Fruit fly (Drosophila melanogaster) whole organism, embryonic: ENCODE results near the gene lbe.

Experiments used
- Ada2b ChIP-seq: fragments of 200-800 bp; sonication (Bioruptor generic); IDR thresholded peaks from 2 replicates; pipeline ENCODE4 v1.3.6; 2022; ENCODE audit warnings: missing biosample characterization, missing genetic modification characterization
- Antp ChIP-seq: fragments of 200-800 bp; sonication (Bioruptor generic); optimal IDR thresholded peaks from 3 replicates; lab custom pipeline; 2016; ENCODE audit warnings: missing biosample characterization, missing genetic modification characterization
- Atf3 ChIP-seq: fragments of 200-800 bp; sonication (Bioruptor generic); optimal IDR thresholded peaks from 3 replicates; lab custom pipeline; 2016; ENCODE audit warnings: missing biosample characterization, missing genetic modification characterization
- Bteb2 ChIP-seq: fragments of 200-800 bp; sonication (Bioruptor generic); optimal IDR thresholded peaks from 2 replicates; lab custom pipeline; 2016; ENCODE audit warnings: missing biosample characterization, missing genetic modification characterization
- C15 ChIP-seq: fragments of 200-800 bp; sonication (Bioruptor generic); IDR thresholded peaks from 3 replicates; pipeline ENCODE4 v1.3.6; 2022; ENCODE audit warnings: missing biosample characterization, missing genetic modification characterization
- CG1024 ChIP-seq: fragments of 200-800 bp; sonication (Bioruptor generic); IDR thresholded peaks from 2 replicates; pipeline ENCODE4 v1.3.6; 2022; ENCODE audit warnings: missing biosample characterization, missing genetic modification characterization
- CG10321 ChIP-seq: fragments of 200-800 bp; sonication (Bioruptor generic); IDR thresholded peaks from 2 replicates; pipeline ENCODE4 v1.3.6; 2022; ENCODE audit warnings: missing biosample characterization, missing genetic modification characterization
- CG10565 ChIP-seq: fragments of 200-800 bp; sonication (Bioruptor generic); optimal IDR thresholded peaks from 3 replicates; lab custom pipeline; 2016; ENCODE audit warnings: missing biosample characterization, mild to moderate bottlenecking, missing genetic modification characterization
- CG11398 ChIP-seq: fragments of 200-800 bp; sonication (Bioruptor generic); optimal IDR thresholded peaks from 2 replicates; lab custom pipeline; 2016; ENCODE audit warnings: missing biosample characterization, missing genetic modification characterization
- CG12071 ChIP-seq: fragments of 200-800 bp; sonication (Bioruptor generic); optimal IDR thresholded peaks from 3 replicates; lab custom pipeline; 2018; ENCODE audit warnings: missing biosample characterization, mild to moderate bottlenecking, missing genetic modification characterization
- CG12391 ChIP-seq: fragments of 200-800 bp; sonication (Bioruptor generic); optimal IDR thresholded peaks from 3 replicates; lab custom pipeline; 2018; ENCODE audit warnings: missing biosample characterization, mild to moderate bottlenecking, missing genetic modification characterization, moderate library complexity
- CG12659 ChIP-seq: fragments of 200-800 bp; sonication (Bioruptor generic); optimal IDR thresholded peaks from 3 replicates; lab custom pipeline; 2017; ENCODE audit warnings: mild to moderate bottlenecking, missing biosample characterization, missing genetic modification reagents, missing genetic modification characterization
- CG15601 ChIP-seq: fragments of 200-800 bp; sonication (Bioruptor generic); optimal IDR thresholded peaks from 3 replicates; lab custom pipeline; 2019; ENCODE audit warnings: missing biosample characterization, mild to moderate bottlenecking, missing genetic modification characterization, moderate library complexity
- CG17829 ChIP-seq: fragments of 200-800 bp; optimal IDR thresholded peaks from 2 replicates; lab custom pipeline; 2019; ENCODE audit warnings: missing biosample characterization, mild to moderate bottlenecking, missing genetic modification characterization, moderate library complexity
- CG1792 ChIP-seq: fragments of 200-800 bp; sonication (Bioruptor generic); optimal IDR thresholded peaks from 2 replicates; lab custom pipeline; 2016; ENCODE audit warnings: missing biosample characterization, missing genetic modification characterization
- CG2120 ChIP-seq: fragments of 200-800 bp; sonication (Bioruptor generic); optimal IDR thresholded peaks from 3 replicates; lab custom pipeline; 2016; ENCODE audit warnings: missing biosample characterization, missing genetic modification characterization
- CG2875 ChIP-seq: fragments of 200-800 bp; sonication (Bioruptor generic); optimal IDR thresholded peaks from 2 replicates; lab custom pipeline; 2017; ENCODE audit warnings: missing biosample characterization, mild to moderate bottlenecking, missing genetic modification characterization, missing genetic modification reagents
- CG30431 ChIP-seq: fragments of 200-800 bp; sonication (Bioruptor generic); optimal IDR thresholded peaks from 2 replicates; lab custom pipeline; 2017; ENCODE audit warnings: missing biosample characterization, missing genetic modification characterization
- CG3847 ChIP-seq: fragments of 200-800 bp; sonication (Bioruptor generic); IDR thresholded peaks from 2 replicates; pipeline ENCODE4 v1.3.6; 2022; ENCODE audit warnings: missing biosample characterization, missing genetic modification characterization
- CG4820 ChIP-seq: fragments of 200-800 bp; sonication (Bioruptor generic); optimal IDR thresholded peaks from 3 replicates; lab custom pipeline; 2016; ENCODE audit warnings: missing biosample characterization, missing genetic modification characterization
- CG6791 ChIP-seq: fragments of 200-800 bp; sonication (Bioruptor generic); IDR thresholded peaks from 3 replicates; pipeline ENCODE4 v1.3.6; 2022; ENCODE audit warnings: missing biosample characterization, missing genetic modification characterization; ENCODE audit not compliant: partially characterized antibody
- CG7963 ChIP-seq: fragments of 200-800 bp; sonication (Bioruptor generic); IDR thresholded peaks from 3 replicates; pipeline ENCODE4 v1.3.6; 2022; ENCODE audit warnings: missing biosample characterization, missing genetic modification characterization; ENCODE audit not compliant: partially characterized antibody
- CG8765 ChIP-seq: fragments of 200-800 bp; sonication (Bioruptor generic); IDR thresholded peaks from 2 replicates; pipeline ENCODE4 v1.3.6; 2022; ENCODE audit warnings: missing biosample characterization, missing genetic modification characterization
- Dip3 ChIP-seq: fragments of 200-800 bp; sonication (Bioruptor generic); optimal IDR thresholded peaks from 3 replicates; lab custom pipeline; 2016; ENCODE audit warnings: missing biosample characterization, missing genetic modification characterization
- Hmx ChIP-seq: fragments of 200-800 bp; sonication (Bioruptor generic); optimal IDR thresholded peaks from 2 replicates; lab custom pipeline; 2016; ENCODE audit warnings: missing biosample characterization, missing genetic modification characterization
- Lpt ChIP-seq: fragments of >200 bp; optimal IDR thresholded peaks from 2 replicates; lab custom pipeline; 2018; ENCODE audit warnings: missing biosample characterization, missing genetic modification characterization
- Mad ChIP-seq: fragments of 200-800 bp; sonication (Bioruptor generic); optimal IDR thresholded peaks from 2 replicates; lab custom pipeline; 2016; ENCODE audit warnings: missing biosample characterization, missing genetic modification characterization
- Rfx ChIP-seq: fragments of 200-800 bp; sonication (Bioruptor generic); IDR thresholded peaks from 2 replicates; pipeline ENCODE4 v1.3.6; 2022; ENCODE audit warnings: missing biosample characterization, missing genetic modification characterization
- Sox100B ChIP-seq: fragments of 200-800 bp; sonication (Bioruptor generic); optimal IDR thresholded peaks from 3 replicates; lab custom pipeline; 2018; ENCODE audit warnings: missing biosample characterization, mild to moderate bottlenecking, missing genetic modification characterization
- Vsx1 ChIP-seq: fragments of 200-800 bp; sonication (Bioruptor generic); optimal IDR thresholded peaks from 2 replicates; lab custom pipeline; 2017; ENCODE audit warnings: missing biosample characterization, mild to moderate bottlenecking, missing genetic modification characterization, missing genetic modification reagents
- Xbp1 ChIP-seq: fragments of 200-800 bp; sonication (Bioruptor generic); optimal IDR thresholded peaks from 3 replicates; lab custom pipeline; 2016; ENCODE audit warnings: missing biosample characterization, mild to moderate bottlenecking, missing genetic modification characterization
- al ChIP-seq: fragments of 200-800 bp; sonication (Bioruptor generic); IDR thresholded peaks from 2 replicates; pipeline ENCODE4 v1.3.6; 2022; ENCODE audit warnings: missing biosample characterization, missing genetic modification characterization
- ato ChIP-seq: fragments of 200-800 bp; sonication (Bioruptor generic); IDR thresholded peaks from 2 replicates; pipeline ENCODE4 v1.3.6; 2022; ENCODE audit warnings: missing biosample characterization, missing genetic modification characterization; ENCODE audit not compliant: partially characterized antibody
- bsh ChIP-seq, 2 experiments: fragments of 200-800 bp; sonication (Bioruptor generic); optimal IDR thresholded peaks; 2 replicates each; lab custom pipeline; 2017 to 2018; ENCODE audit warnings: mild to moderate bottlenecking in 2 of 2, missing biosample characterization in 2 of 2, missing genetic modification characterization in 2 of 2, moderate library complexity in 1 of 2
- btn ChIP-seq: fragments of 200-800 bp; sonication (Bioruptor generic); optimal IDR thresholded peaks from 2 replicates; lab custom pipeline; 2016; ENCODE audit warnings: missing biosample characterization, missing genetic modification characterization
- cas ChIP-seq: fragments of 200-800 bp; sonication (Bioruptor generic); IDR thresholded peaks from 2 replicates; pipeline ENCODE4 v1.3.6; 2022; ENCODE audit warnings: missing biosample characterization, missing genetic modification characterization
- chinmo ChIP-seq: fragments of 200-800 bp; sonication (Bioruptor generic); IDR thresholded peaks from 4 replicates; pipeline ENCODE4 v1.3.6; 2022; ENCODE audit warnings: missing biosample characterization, missing genetic modification characterization; ENCODE audit not compliant: partially characterized antibody
- her ChIP-seq: fragments of 200-800 bp; sonication (Bioruptor generic); optimal IDR thresholded peaks from 2 replicates; lab custom pipeline; 2016; ENCODE audit warnings: missing biosample characterization, missing genetic modification characterization
- klu ChIP-seq: fragments of 200-800 bp; sonication (Bioruptor generic); IDR thresholded peaks from 2 replicates; pipeline ENCODE4 v1.3.6; 2022; ENCODE audit warnings: missing biosample characterization, missing genetic modification characterization
- knrl ChIP-seq: fragments of 200-800 bp; sonication (Bioruptor generic); IDR thresholded peaks from 3 replicates; pipeline ENCODE4 v1.3.6; 2022; ENCODE audit warnings: missing biosample characterization, missing genetic modification characterization; ENCODE audit not compliant: partially characterized antibody
- lmd ChIP-seq: fragments of 200-800 bp; sonication (Bioruptor generic); IDR thresholded peaks from 2 replicates; pipeline ENCODE4 v1.3.6; 2022; ENCODE audit warnings: missing biosample characterization, missing genetic modification characterization
- nau ChIP-seq: fragments of 200-800 bp; sonication (Bioruptor generic); optimal IDR thresholded peaks from 3 replicates; lab custom pipeline; 2017; ENCODE audit warnings: missing biosample characterization, mild to moderate bottlenecking, missing genetic modification characterization, missing genetic modification reagents
- pb ChIP-seq: fragments of 200-800 bp; sonication (Bioruptor generic); optimal IDR thresholded peaks from 3 replicates; lab custom pipeline; 2016; ENCODE audit warnings: missing biosample characterization, missing genetic modification characterization
- phol ChIP-seq: fragments of 200-800 bp; sonication (Bioruptor generic); optimal IDR thresholded peaks from 3 replicates; lab custom pipeline; 2018; ENCODE audit warnings: missing biosample characterization, mild to moderate bottlenecking, missing genetic modification characterization, moderate library complexity
- prd ChIP-seq, 3 experiments: fragments of >200 bp in 2 of 3; fragments of 200-800 bp in 1 of 3; sonication (Bioruptor generic) in 1 of 3; optimal IDR thresholded peaks in 2 of 3; IDR thresholded peaks in 1 of 3; 2 replicates in 2 of 3; 3 replicates in 1 of 3; pipeline versions ENCODE4 v1.3.6 to Lab custom; 2017 to 2022; ENCODE audit warnings: missing biosample characterization in 1 of 3, missing genetic modification characterization in 1 of 3
- pros ChIP-seq: fragments of 200-800 bp; sonication (Bioruptor generic); optimal IDR thresholded peaks from 3 replicates; lab custom pipeline; 2019; ENCODE audit warnings: missing biosample characterization, mild to moderate bottlenecking, missing genetic modification characterization, moderate library complexity
- sob ChIP-seq: fragments of 200-800 bp; sonication (Bioruptor generic); IDR thresholded peaks from 2 replicates; pipeline ENCODE4 v1.3.6; 2022; ENCODE audit warnings: missing biosample characterization, missing genetic modification characterization
- stwl ChIP-seq: fragments of 200-800 bp; sonication (Bioruptor generic); optimal IDR thresholded peaks from 3 replicates; lab custom pipeline; 2018; ENCODE audit warnings: missing biosample characterization, mild to moderate bottlenecking, missing genetic modification characterization, moderate library complexity
- wek ChIP-seq: fragments of 200-800 bp; sonication (Bioruptor generic); optimal IDR thresholded peaks from 3 replicates; lab custom pipeline; 2018; ENCODE audit warnings: missing biosample characterization, mild to moderate bottlenecking, missing genetic modification characterization, moderate library complexity
- zfh2 ChIP-seq: fragments of 200-800 bp; sonication (Bioruptor generic); optimal IDR thresholded peaks from 2 replicates; lab custom pipeline; 2016; ENCODE audit warnings: missing biosample characterization, missing genetic modification characterization

lbe gene

DNA sequence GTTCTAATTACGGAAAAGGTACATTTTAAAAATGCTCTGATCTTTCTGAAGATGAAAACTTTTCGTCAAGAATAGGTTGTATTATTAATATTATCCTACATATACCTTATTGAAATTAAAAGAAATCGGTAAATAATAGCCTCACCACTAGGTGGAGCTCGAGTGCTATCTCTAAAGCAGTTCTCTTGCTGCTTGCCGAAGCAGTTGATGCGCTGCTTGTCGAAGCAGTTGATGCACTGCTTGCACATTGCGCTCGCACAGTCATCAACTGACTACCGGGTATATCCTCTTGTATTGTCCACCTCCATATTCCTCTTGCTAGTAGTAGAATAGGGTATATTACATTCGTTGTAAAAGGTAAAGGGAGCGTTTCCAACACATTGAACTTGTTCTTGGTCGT is 38.0 kb downstream of the lbe start (continued):
- TF ChIP-seq Ada2b (GFP tag; lab: Robert Waterston, UW), result 0 out of 2 replicates have a peak, but pooled peaks have one; percentile 21
- TF ChIP-seq CG12391, result no peak
- no peak for TF ChIP-seq CG30431 (GFP tag; lab: Kevin White, UChicago)
- TF ChIP-seq CG12071 (GFP tag; lab: Kevin White, UChicago), result no peak
- no peak for TF ChIP-seq C15 (GFP tag; lab: Robert Waterston, UW)
- TF ChIP-seq Vsx1 (GFP tag; lab: Kevin White, UChicago), result no peak
- TF ChIP-seq her (GFP tag; lab: Kevin White, UChicago), result no peak
- no peak for TF ChIP-seq CG10565 (GFP tag; lab: Kevin White, UChicago)
- TF ChIP-seq CG1792 (GFP tag; lab: Kevin White, UChicago), result no peak
- TF ChIP-seq phol (tag; lab: Kevin White, UChicago), result peak; percentile 36
- TF ChIP-seq CG8765 (GFP tag; lab: Robert Waterston, UW), result no peak; the same call in 1 of the 2 replicates
- TF ChIP-seq Sox100B (GFP tag; lab: Kevin White, UChicago), result no peak
- no peak for TF ChIP-seq chinmo (GFP tag; lab: Robert Waterston, UW)
- no peak for TF ChIP-seq CG11398
- TF ChIP-seq Mad (GFP tag; lab: Kevin White, UChicago), result no peak
- TF ChIP-seq CG17829 (tag; lab: Kevin White, UChicago), result peak; percentile 26
- TF ChIP-seq CG7963 (GFP tag; lab: Robert Waterston, UW), result no peak
- TF ChIP-seq CG4820 (GFP tag; lab: Kevin White, UChicago), result no peak
- TF ChIP-seq Xbp1, result peak; percentile 33
- peak; percentile 81; the same call in 2 of the 3 replicates for TF ChIP-seq knrl (GFP tag; lab: Robert Waterston, UW)
- TF ChIP-seq Antp (GFP tag; lab: Kevin White, UChicago), result peak; percentile 22
- peak; percentile 24; the same call in 1 of the 2 replicates for TF ChIP-seq CG3847
- peak; percentile 42; the same call in 1 of the 2 replicates for TF ChIP-seq ato (GFP tag; lab: Robert Waterston, UW)
- 0 out of 2 replicates have a peak, but pooled peaks have one; percentile 11 for TF ChIP-seq klu (GFP tag; lab: Robert Waterston, UW)
- TF ChIP-seq Atf3, result no peak
- peak; percentile 29; the same call in 1 of the 2 replicates for TF ChIP-seq lmd (GFP tag; lab: Robert Waterston, UW)
- TF ChIP-seq CG2120 (GFP tag; lab: Kevin White, UChicago), result no peak
- no peak for TF ChIP-seq btn (GFP tag; lab: Kevin White, UChicago)
- peak; percentile 65 for TF ChIP-seq sob (GFP tag; lab: Robert Waterston, UW)
- no peak for TF ChIP-seq nau (GFP tag; lab: Kevin White, UChicago)
- TF ChIP-seq CG15601 (tag; lab: Kevin White, UChicago), result no peak
- TF ChIP-seq zfh2 (GFP tag; lab: Kevin White, UChicago), result no peak
- no peak for TF ChIP-seq wek (GFP tag; lab: Kevin White, UChicago)
- no peak for TF ChIP-seq CG2875 (GFP tag; lab: Kevin White, UChicago)
- no peak for TF ChIP-seq Bteb2 (GFP tag; lab: Kevin White, UChicago)
- peak; percentile 76 for TF ChIP-seq stwl (tag; lab: Kevin White, UChicago)
- no peak for TF ChIP-seq bsh (GFP tag; optimal IDR thresholded peaks at IDR 0.05; lab: Kevin White, UChicago)
- no peak for TF ChIP-seq prd (optimal IDR thresholded peaks at IDR 0.05; lab: Kevin White, UChicago)
- peak; percentile 37; the same call in 1 of the 3 replicates for TF ChIP-seq prd (GFP tag; IDR thresholded peaks at IDR 0.05; lab: Robert Waterston, UW)
- no peak for TF ChIP-seq pb
- 0 out of 2 replicates have a peak, but pooled peaks have one; percentile 35 for TF ChIP-seq cas (GFP tag; lab: Robert Waterston, UW)
- TF ChIP-seq al (GFP tag; lab: Robert Waterston, UW), result peak; percentile 24; the same call in 1 of the 2 replicates
- TF ChIP-seq Rfx (GFP tag; lab: Robert Waterston, UW), result peak; percentile 66
- TF ChIP-seq Hmx (GFP tag; lab: Kevin White, UChicago), result no peak
- peak; percentile 16; the same call in 1 of the 2 replicates for TF ChIP-seq CG1024 (GFP tag; lab: Robert Waterston, UW)
- no peak for TF ChIP-seq CG12659 (GFP tag; lab: Kevin White, UChicago)
- no peak for TF ChIP-seq pros (GFP tag; lab: Kevin White, UChicago)
- TF ChIP-seq Dip3 (GFP tag; lab: Kevin White, UChicago), result no peak
- no peak for TF ChIP-seq Lpt (GFP tag; lab: Kevin White, UChicago)
- no peak for TF ChIP-seq CG10321 (GFP tag; lab: Robert Waterston, UW)
- peak; percentile 84 for TF ChIP-seq CG6791 (GFP tag; lab: Robert Waterston, UW)
